Worm (Caenorhabditis elegans) whole organism, young adult: ENCODE measurements around the gene C46C2.5.
"Not testable (repeated sequence)": the region's sequence is repeated elsewhere in the genome, so short reads cannot be mapped to it uniquely, and the experiment has no call there.

Source experiments
- B0019.2 ChIP-seq: fragments of 200-800 bp; sonication (Bioruptor generic); conservative IDR thresholded peaks from 2 replicates; pipeline ENCODE4 v1.3.6; 2022; ENCODE audit warnings: missing genetic modification reagents, missing genetic modification characterization, missing compliant biosample characterization
- C06A6.2 ChIP-seq: fragments of 200-800 bp; sonication (Bioruptor generic); conservative IDR thresholded peaks from 2 replicates; pipeline ENCODE4 v1.3.6; 2022; ENCODE audit warnings: missing genetic modification characterization, missing compliant biosample characterization
- D2030.7 ChIP-seq: fragments of 200-800 bp; sonication (Bioruptor generic); IDR thresholded peaks from 2 replicates; pipeline ENCODE4 v1.3.6; 2022; ENCODE audit warnings: missing genetic modification reagents, missing genetic modification characterization, missing compliant biosample characterization
- F33H1.4 ChIP-seq: fragments of 200-800 bp; sonication (Bioruptor generic); IDR thresholded peaks from 2 replicates; pipeline ENCODE4 v1.3.6; 2022; ENCODE audit warnings: missing genetic modification reagents, missing genetic modification characterization, missing compliant biosample characterization
- F37B4.10 ChIP-seq: fragments of 200-800 bp; sonication (Bioruptor generic); IDR thresholded peaks from 2 replicates; pipeline ENCODE4 v1.3.6; 2022; ENCODE audit warnings: missing genetic modification characterization, missing compliant biosample characterization
- F39B2.1 ChIP-seq: fragments of 200-800 bp; sonication (Bioruptor generic); IDR thresholded peaks from 2 replicates; pipeline ENCODE4 v1.3.6; 2022; ENCODE audit warnings: missing genetic modification reagents, missing genetic modification characterization, missing compliant biosample characterization
- Y53G8AR.9 ChIP-seq: fragments of 200-800 bp; sonication (Bioruptor generic); conservative IDR thresholded peaks from 2 replicates; pipeline ENCODE4 v1.3.6; 2022; ENCODE audit warnings: missing genetic modification reagents, missing genetic modification characterization, missing compliant biosample characterization
- Y56A3A.18 ChIP-seq: fragments of 200-800 bp; sonication (Bioruptor generic); IDR thresholded peaks from 2 replicates; pipeline ENCODE4 v1.3.6; 2022; ENCODE audit warnings: missing genetic modification reagents, missing genetic modification characterization, missing compliant biosample characterization
- Y95B8A.8 ChIP-seq: fragments of 200-800 bp; sonication (Bioruptor generic); IDR thresholded peaks from 2 replicates; pipeline ENCODE4 v1.3.6; 2022; ENCODE audit warnings: missing genetic modification reagents, missing genetic modification characterization, missing compliant biosample characterization
- aptf-2 ChIP-seq: fragments of 200-800 bp; sonication (Bioruptor generic); conservative IDR thresholded peaks from 2 replicates; pipeline ENCODE4 v1.3.6; 2022; ENCODE audit warnings: missing genetic modification reagents, missing genetic modification characterization, missing compliant biosample characterization
- aptf-3 ChIP-seq: fragments of 200-800 bp; sonication (Bioruptor generic); IDR thresholded peaks from 2 replicates; pipeline ENCODE4 v1.3.6; 2022; ENCODE audit warnings: missing genetic modification characterization, missing compliant biosample characterization
- atf-7 ChIP-seq: sonication (generic microtip); optimal IDR thresholded peaks from 2 replicates; lab custom pipeline; 2017; ENCODE audit warnings: mild to moderate bottlenecking, missing genetic modification characterization, missing compliant biosample characterization
- athp-1 ChIP-seq: sonication (generic microtip); optimal IDR thresholded peaks from 2 replicates; lab custom pipeline; 2017; ENCODE audit warnings: mild to moderate bottlenecking, missing genetic modification characterization, missing compliant biosample characterization
- attf-6 ChIP-seq: fragments of 200-800 bp; sonication (Bioruptor generic); IDR thresholded peaks from 2 replicates; pipeline ENCODE4 v1.3.6; 2022; ENCODE audit warnings: missing genetic modification reagents, missing genetic modification characterization, missing compliant biosample characterization
- bed-1 ChIP-seq: fragments of 200-800 bp; sonication (Bioruptor generic); IDR thresholded peaks from 2 replicates; pipeline ENCODE4 v1.3.6; 2022; ENCODE audit warnings: missing genetic modification reagents, missing genetic modification characterization, missing compliant biosample characterization
- cebp-1 ChIP-seq, 2 experiments: fragments of 200-800 bp in 1 of 2; sonication (Bioruptor generic) in 1 of 2; sonication (generic microtip) in 1 of 2; IDR thresholded peaks in 1 of 2; optimal IDR thresholded peaks in 1 of 2; 2 replicates each; pipeline versions ENCODE4 v1.3.6 to Lab custom; 2017 to 2022; ENCODE audit warnings: missing compliant biosample characterization in 2 of 2, missing genetic modification characterization in 2 of 2, mild to moderate bottlenecking in 1 of 2, missing genetic modification reagents in 1 of 2, moderate library complexity in 1 of 2
- ceh-100 ChIP-seq: fragments of 200-800 bp; sonication (Bioruptor generic); IDR thresholded peaks from 2 replicates; pipeline ENCODE4 v1.3.6; 2022; ENCODE audit warnings: missing genetic modification reagents, missing genetic modification characterization, missing compliant biosample characterization
- ceh-40 ChIP-seq: fragments of 200-800 bp; sonication (Bioruptor generic); IDR thresholded peaks from 2 replicates; pipeline ENCODE4 v1.3.6; 2022; ENCODE audit warnings: missing genetic modification characterization, missing compliant biosample characterization
- ceh-58 ChIP-seq: fragments of 200-800 bp; sonication (Bioruptor generic); IDR thresholded peaks from 2 replicates; pipeline ENCODE4 v1.3.6; 2022; ENCODE audit warnings: missing genetic modification characterization, missing compliant biosample characterization
- ceh-91 ChIP-seq: fragments of 200-800 bp; sonication (Bioruptor generic); IDR thresholded peaks from 2 replicates; pipeline ENCODE4 v1.3.6; 2022; ENCODE audit warnings: missing genetic modification reagents, missing genetic modification characterization, missing compliant biosample characterization
- chd-7 ChIP-seq: sonication (generic microtip); optimal IDR thresholded peaks from 2 replicates; lab custom pipeline; 2016; ENCODE audit warnings: mild to moderate bottlenecking, missing genetic modification characterization, moderate library complexity, missing compliant biosample characterization
- egl-18 ChIP-seq: fragments of 200-800 bp; sonication (Bioruptor generic); IDR thresholded peaks from 2 replicates; pipeline ENCODE4 v1.3.6; 2022; ENCODE audit warnings: missing genetic modification reagents, missing genetic modification characterization, missing compliant biosample characterization
- ekl-4 ChIP-seq: fragments of 200-800 bp; sonication (Bioruptor generic); IDR thresholded peaks from 2 replicates; pipeline ENCODE4 v1.3.6; 2022; ENCODE audit warnings: missing genetic modification reagents, missing genetic modification characterization, missing compliant biosample characterization
- him-1 ChIP-seq: sonication (generic microtip); optimal IDR thresholded peaks from 2 replicates; lab custom pipeline; 2016; ENCODE audit warnings: missing genotype, missing genetic modification reagents, missing genetic modification characterization, missing compliant biosample characterization
- hmg-1.2 ChIP-seq: fragments of 200-800 bp; sonication (Bioruptor generic); IDR thresholded peaks from 2 replicates; pipeline ENCODE4 v1.3.6; 2022; ENCODE audit warnings: missing genetic modification reagents, missing genetic modification characterization, missing compliant biosample characterization
- hmg-20 ChIP-seq: fragments of 200-800 bp; sonication (Bioruptor generic); IDR thresholded peaks from 2 replicates; pipeline ENCODE4 v1.3.6; 2022; ENCODE audit warnings: missing genetic modification reagents, missing genetic modification characterization, missing compliant biosample characterization
- hsf-1 ChIP-seq: fragments of 200-800 bp; sonication (Bioruptor generic); IDR thresholded peaks from 2 replicates; pipeline ENCODE4 v1.3.6; 2022; ENCODE audit warnings: missing genetic modification reagents, missing genetic modification characterization, missing compliant biosample characterization
- let-526 ChIP-seq: fragments of 200-800 bp; sonication (Bioruptor generic); IDR thresholded peaks from 2 replicates; pipeline ENCODE4 v1.3.6; 2022; ENCODE audit warnings: missing genetic modification reagents, missing genetic modification characterization, missing compliant biosample characterization
- let-607 ChIP-seq, 2 experiments: fragments of 200-800 bp in 1 of 2; sonication (Bioruptor generic) in 1 of 2; sonication (generic microtip) in 1 of 2; optimal IDR thresholded peaks; 2 replicates each; lab custom pipeline; 2016 to 2018; ENCODE audit warnings: mild to moderate bottlenecking in 2 of 2, missing compliant biosample characterization in 2 of 2, missing genetic modification characterization in 2 of 2, moderate library complexity in 2 of 2, missing genotype in 1 of 2
- lin-26 ChIP-seq: fragments of 200-800 bp; sonication (Bioruptor generic); IDR thresholded peaks from 2 replicates; pipeline ENCODE4 v1.3.6; 2022; ENCODE audit warnings: missing genetic modification reagents, missing genetic modification characterization, missing compliant biosample characterization
- lin-35 ChIP-seq, 3 experiments: fragments of 150-350 bp in 2 of 3; sonication (generic microtip) in 1 of 3; optimal IDR thresholded peaks; 2 replicates each; lab custom pipeline; 2014 to 2018; ENCODE audit warnings: missing biosample characterization in 3 of 3, missing genetic modification characterization in 3 of 3, missing genetic modification reagents in 3 of 3
- lir-1 ChIP-seq: fragments of 200-800 bp; sonication (Bioruptor generic); conservative IDR thresholded peaks from 2 replicates; pipeline ENCODE4 v1.3.6; 2022; ENCODE audit warnings: missing genetic modification reagents, missing genetic modification characterization, missing compliant biosample characterization
- madf-3 ChIP-seq: fragments of 200-800 bp; sonication (Bioruptor generic); IDR thresholded peaks from 2 replicates; pipeline ENCODE4 v1.3.6; 2022; ENCODE audit warnings: missing genetic modification reagents, missing genetic modification characterization, missing compliant biosample characterization
- madf-8 ChIP-seq: fragments of 200-800 bp; sonication (Bioruptor generic); conservative IDR thresholded peaks from 2 replicates; pipeline ENCODE4 v1.3.6; 2022; ENCODE audit warnings: missing genetic modification reagents, missing genetic modification characterization, missing compliant biosample characterization
- mcd-1 ChIP-seq: fragments of 200-800 bp; sonication (Bioruptor generic); IDR thresholded peaks from 2 replicates; pipeline ENCODE4 v1.3.6; 2022; ENCODE audit warnings: missing genetic modification reagents, missing genetic modification characterization, missing compliant biosample characterization
- mel-28 ChIP-seq: sonication (generic microtip); optimal IDR thresholded peaks from 2 replicates; lab custom pipeline; 2016; ENCODE audit warnings: borderline replicate concordance, mild to moderate bottlenecking, missing genetic modification characterization, missing compliant biosample characterization
- rec-8 ChIP-seq, 2 experiments: sonication (generic microtip); optimal IDR thresholded peaks; 2 replicates each; lab custom pipeline; 2016; ENCODE audit warnings: mild to moderate bottlenecking in 2 of 2, missing genetic modification characterization in 2 of 2, missing genetic modification reagents in 2 of 2, missing genotype in 2 of 2, missing biosample characterization in 1 of 2, missing compliant biosample characterization in 1 of 2, moderate library complexity in 1 of 2
- rpc-1 ChIP-seq, 2 experiments: fragments of 150-350 bp in 1 of 2; sonication (generic microtip) in 1 of 2; optimal IDR thresholded peaks; 2 replicates each; lab custom pipeline; 2014 to 2018; ENCODE audit warnings: missing biosample characterization in 1 of 2, missing genetic modification characterization in 1 of 2, missing genetic modification reagents in 1 of 2, missing genotype in 1 of 2
- snpc-4 ChIP-seq, 5 experiments: fragments of 150-350 bp in 1 of 5; sonication (generic microtip) in 4 of 5; optimal IDR thresholded peaks; 2 replicates each; lab custom pipeline; 2014 to 2018; ENCODE audit warnings: missing genetic modification characterization in 5 of 5, missing biosample characterization in 3 of 5, antibody characterized with exemption in 2 of 5, mild to moderate bottlenecking in 2 of 5, missing compliant biosample characterization in 2 of 5, missing genotype in 2 of 5, moderate library complexity in 2 of 5, missing genetic modification reagents in 1 of 5
- tbp1 ChIP-seq: fragments of 200-800 bp; sonication (Bioruptor generic); optimal IDR thresholded peaks from 2 replicates; lab custom pipeline; 2018; ENCODE audit warnings: mild to moderate bottlenecking, missing genetic modification characterization, missing compliant biosample characterization
- tlf-1 ChIP-seq: fragments of 200-800 bp; sonication (Bioruptor generic); optimal IDR thresholded peaks from 2 replicates; lab custom pipeline; 2018; ENCODE audit warnings: mild to moderate bottlenecking, missing genetic modification characterization, missing compliant biosample characterization
- ztf-25 ChIP-seq: fragments of 200-800 bp; sonication (Bioruptor generic); IDR thresholded peaks from 2 replicates; pipeline ENCODE4 v1.3.6; 2022; ENCODE audit warnings: missing genetic modification reagents, missing genetic modification characterization, missing compliant biosample characterization
- ztf-26 ChIP-seq: sonication (generic microtip); optimal IDR thresholded peaks from 2 replicates; lab custom pipeline; 2017; ENCODE audit warnings: missing genetic modification characterization, missing compliant biosample characterization

The C46C2.5 gene

DNA sequence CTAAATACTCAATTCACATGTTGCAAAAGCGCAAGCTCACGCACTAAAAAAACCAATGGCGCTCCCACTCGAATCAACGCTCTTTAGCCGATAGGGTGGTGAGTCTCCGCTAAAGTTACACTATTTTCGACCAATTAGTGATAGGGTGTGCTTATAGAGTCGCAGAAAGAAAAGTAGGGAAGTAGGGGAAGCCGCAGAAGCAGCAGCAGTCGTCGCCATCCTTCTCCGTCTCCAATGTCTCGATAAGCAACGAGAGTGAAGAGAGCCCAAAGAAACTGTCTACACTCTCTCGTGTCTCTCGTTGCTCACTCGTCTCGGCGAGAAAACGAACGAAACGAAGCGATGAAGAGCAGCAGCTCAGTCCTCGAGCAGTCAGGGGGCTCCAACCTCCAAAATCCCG lies 4.3 kb upstream of the C46C2.5 start (continued):
- TF ChIP-seq rpc-1 (optimal IDR thresholded peaks at IDR 0.05; lab: Kevin White, UChicago) (no peak), rpc-1 (tag; optimal IDR thresholded peaks at IDR 0.05; lab: Kevin White, UChicago) (no peak), mel-28 (tag; lab: Kevin White, UChicago) (no peak), lir-1 (GFP tag; lab: Robert Waterston, UW) (peak; percentile 52; the same call in 1 of the 2 replicates), mcd-1 (peak; percentile 58), chd-7 (tag; lab: Kevin White, UChicago) (peak; percentile 61), Y95B8A.8 (0 out of 2 replicates have a peak, but pooled peaks have one; percentile 7)

DNA sequence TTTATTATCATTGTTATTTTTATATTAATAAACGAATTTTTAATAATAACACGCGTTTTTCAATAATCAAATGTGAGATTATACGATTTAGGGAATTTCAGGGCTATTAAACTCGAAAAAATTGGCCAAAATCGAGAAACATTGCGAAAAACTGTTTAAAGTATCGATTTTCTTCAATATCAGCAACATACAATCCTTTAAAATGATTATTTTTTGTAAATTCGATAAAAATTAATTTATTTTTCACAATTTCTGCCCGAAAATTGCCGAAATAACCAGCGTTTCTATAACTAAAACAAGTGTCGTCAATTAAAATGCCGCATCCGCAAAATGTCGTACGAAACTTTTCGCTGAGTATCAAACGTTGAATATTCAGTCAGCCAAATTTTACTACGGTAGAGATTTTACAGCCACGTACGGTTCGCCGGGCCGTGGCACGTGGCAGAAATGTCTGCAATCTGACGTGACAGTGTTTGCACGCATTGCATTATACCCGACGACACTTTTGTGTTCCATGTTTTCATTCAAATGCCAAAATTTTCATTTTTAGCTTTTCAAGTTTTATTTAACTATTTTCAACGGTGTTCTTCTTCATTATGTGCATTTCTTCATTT lies 3.7 kb upstream of the C46C2.5 start:
- TF ChIP-seq bed-1 (GFP tag; lab: Robert Waterston, UW): peak; percentile 97
- peak; percentile 98 for TF ChIP-seq madf-3 (GFP tag; lab: Robert Waterston, UW)
- TF ChIP-seq tbp1: peak; percentile 62
- TF ChIP-seq ceh-100 (GFP tag; lab: Robert Waterston, UW): peak; percentile 93
- peak; percentile 97 for TF ChIP-seq lir-1 (GFP tag; lab: Robert Waterston, UW)
- peak; percentile 100 for TF ChIP-seq D2030.7 (GFP tag; lab: Robert Waterston, UW)
- peak; percentile 86 for TF ChIP-seq tlf-1
- peak; percentile 96 for TF ChIP-seq egl-18
- TF ChIP-seq lin-35 (GFP tag; optimal IDR thresholded peaks at IDR 0.05; lab: Kevin White, UChicago): peak in 2 of 3 experiments; percentile 14
- peak; percentile 100 for TF ChIP-seq Y95B8A.8
- peak; percentile 89 for TF ChIP-seq cebp-1 (GFP tag; IDR thresholded peaks at IDR 0.05; lab: Robert Waterston, UW)
- TF ChIP-seq cebp-1 (tag; optimal IDR thresholded peaks at IDR 0.05; lab: Kevin White, UChicago): peak; percentile 12
- peak; percentile 98 for TF ChIP-seq madf-8 (GFP tag; lab: Robert Waterston, UW)
- peak; percentile 100 for TF ChIP-seq B0019.2 (GFP tag; lab: Robert Waterston, UW)
- TF ChIP-seq F39B2.1: peak; percentile 96
- TF ChIP-seq C06A6.2 (GFP tag; lab: Robert Waterston, UW): peak; percentile 92
- peak; percentile 95 for TF ChIP-seq hmg-20 (GFP tag; lab: Robert Waterston, UW)
- TF ChIP-seq attf-6 (GFP tag; lab: Robert Waterston, UW): peak; percentile 96
- peak; percentile 96 for TF ChIP-seq hsf-1 (GFP tag; lab: Robert Waterston, UW)
- TF ChIP-seq F37B4.10: peak; percentile 99
- 0 out of 2 replicates have a peak, but pooled peaks have one; percentile 9 for TF ChIP-seq ceh-58 (GFP tag; lab: Robert Waterston, UW)
- TF ChIP-seq aptf-2 (GFP tag; lab: Robert Waterston, UW): peak; percentile 96
- TF ChIP-seq let-526 (GFP tag; lab: Robert Waterston, UW): peak; percentile 94
- TF ChIP-seq F33H1.4 (GFP tag; lab: Robert Waterston, UW): peak; percentile 97
- TF ChIP-seq him-1 (tag; lab: Kevin White, UChicago): peak; percentile 61
- TF ChIP-seq ceh-40 (GFP tag; lab: Robert Waterston, UW): peak; percentile 90
- TF ChIP-seq aptf-3: peak; percentile 89
- peak; percentile 17 for TF ChIP-seq atf-7
- peak in 1 of 2 experiments; percentile 32 for TF ChIP-seq rec-8 (tag; optimal IDR thresholded peaks at IDR 0.05; lab: Kevin White, UChicago)
- peak; percentile 99 for TF ChIP-seq ztf-25 (GFP tag; lab: Robert Waterston, UW)
- TF ChIP-seq let-607 (tag; optimal IDR thresholded peaks at IDR 0.05; lab: Kevin White, UChicago): peak; percentile 61 to 91
- peak; percentile 100 for TF ChIP-seq hmg-1.2 (GFP tag; lab: Robert Waterston, UW)
- peak; percentile 99 for TF ChIP-seq Y53G8AR.9 (GFP tag; lab: Robert Waterston, UW)
- TF ChIP-seq ceh-91 (GFP tag; lab: Robert Waterston, UW): peak; percentile 100
- not testable (repeated sequence) for TF ChIP-seq snpc-4 (GFP tag; optimal IDR thresholded peaks at IDR 0.05; lab: Kevin White, UChicago)
- peak in 2 of 4 experiments; percentile 71 for TF ChIP-seq snpc-4 (tag; optimal IDR thresholded peaks at IDR 0.05; lab: Kevin White, UChicago)
- TF ChIP-seq Y56A3A.18 (GFP tag; lab: Robert Waterston, UW): peak; percentile 97
- TF ChIP-seq athp-1: peak; percentile 46
- TF ChIP-seq ztf-26: peak; percentile 12
- TF ChIP-seq lin-26 (GFP tag; lab: Robert Waterston, UW): peak; percentile 98
- peak; percentile 99 for TF ChIP-seq ekl-4 (GFP tag; lab: Robert Waterston, UW)
